Worm (Caenorhabditis elegans): ENCODE measurements around the gene F59A6.12.

The F59A6.12 gene

DNA sequence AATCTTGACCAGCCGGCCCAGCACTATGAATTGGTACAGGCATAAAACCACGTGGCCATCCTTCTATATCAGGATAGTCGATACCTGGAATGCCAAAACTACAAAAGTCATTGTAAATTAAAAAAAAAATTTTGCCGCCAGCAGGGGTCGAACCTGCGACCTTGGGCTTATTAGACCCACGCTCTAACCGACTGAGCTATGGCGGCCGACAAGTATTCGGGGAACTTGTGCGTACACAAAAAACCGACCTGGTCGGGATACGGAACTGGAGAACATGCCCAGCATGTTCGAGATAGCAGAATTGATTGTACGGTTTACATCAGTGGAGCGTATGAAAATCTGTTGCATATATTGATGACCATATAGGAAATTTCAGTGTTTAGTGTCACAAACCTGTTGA lies 45.4 kb upstream of the F59A6.12 start (continued):
- TF ChIP-seq nhr-77 (tag; optimal IDR thresholded peaks at IDR 0.05), result peak; percentile 24
- no peak for TF ChIP-seq blmp-1 (tag; optimal IDR thresholded peaks at IDR 0.05; ENCODE audit: insufficient read depth)
- peak; percentile 68 for TF ChIP-seq crh-2 (tag; optimal IDR thresholded peaks at IDR 0.05)
- TF ChIP-seq R02D3.7 (tag; optimal IDR thresholded peaks at IDR 0.05), result no peak
- no peak for TF ChIP-seq nhr-12 (tag; optimal IDR thresholded peaks at IDR 0.05)

- no peak for TF ChIP-seq Y55F3AM.14 (GFP tag; optimal IDR thresholded peaks at IDR 0.05)
- TF ChIP-seq aly-2 (tag; optimal IDR thresholded peaks at IDR 0.05), result no peak
- TF ChIP-seq nhr-129 (tag; optimal IDR thresholded peaks at IDR 0.05), result no peak
- TF ChIP-seq snpc-4 (tag; optimal IDR thresholded peaks at IDR 0.05), result no peak
- TF ChIP-seq elt-1 (tag; optimal IDR thresholded peaks at IDR 0.05), result no peak
- no peak for TF ChIP-seq peb-1 (tag; optimal IDR thresholded peaks at IDR 0.05)
- no peak for TF ChIP-seq alr-1 (tag; optimal IDR thresholded peaks at IDR 0.05)
- no peak for TF ChIP-seq skn-1 (tag; optimal IDR thresholded peaks at IDR 0.05)
- no peak for TF ChIP-seq lsy-2 (tag; optimal IDR thresholded peaks at IDR 0.05)
These were observed 44.4 kb upstream of the F59A6.12 start for ce11 chrII:5056254-5056653.

DNA sequence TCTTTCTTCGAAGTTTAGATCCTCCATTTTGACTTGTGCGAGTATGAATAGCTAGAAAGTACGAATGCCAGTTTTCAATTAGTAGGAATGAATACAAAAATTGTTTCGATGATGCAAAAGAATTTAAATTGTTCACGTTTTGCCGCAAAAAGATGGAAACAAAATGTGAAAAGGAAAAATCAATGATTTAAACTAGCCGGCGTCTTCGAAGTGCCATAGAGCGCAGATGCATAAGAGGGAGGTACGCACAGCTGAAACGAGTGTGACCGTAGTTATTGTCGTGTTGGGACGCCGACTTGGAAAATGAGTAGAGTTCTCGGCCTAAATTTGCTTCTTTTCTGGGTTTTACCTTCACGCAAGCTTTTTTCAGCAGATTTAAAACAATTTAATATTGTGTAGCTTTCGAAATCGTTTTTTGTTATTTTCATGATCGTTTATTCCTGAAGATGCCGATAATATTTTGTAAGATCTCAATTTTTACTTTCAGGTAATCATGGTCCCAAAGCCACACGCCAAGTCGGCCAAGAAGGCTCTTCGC lies 43.3 kb upstream of the F59A6.12 start, which contains the start of the genes ify-1 and rpl-22:
Gene ify-1 (minus strand): TSS at position 51 of the 538 bp plus-strand sequence.
Gene rpl-22 (plus strand): TSS at position 488 of the 538 bp plus-strand sequence.
- TF ChIP-seq nhr-25 (tag; optimal IDR thresholded peaks at IDR 0.05), result peak; percentile 95
- TF ChIP-seq egl-27 (tag; optimal IDR thresholded peaks at IDR 0.05), result peak; percentile 39
- TF ChIP-seq nhr-11 (tag; optimal IDR thresholded peaks at IDR 0.05), result peak; percentile 37
- peak; percentile 94 for TF ChIP-seq snpc-4 (tag; optimal IDR thresholded peaks at IDR 0.05)
- TF ChIP-seq fos-1 (tag; optimal IDR thresholded peaks at IDR 0.05), result peak; percentile 83
- peak; percentile 86 for TF ChIP-seq blmp-1 (tag; optimal IDR thresholded peaks at IDR 0.05; ENCODE audit: insufficient read depth)
- TF ChIP-seq nhr-77 (tag; optimal IDR thresholded peaks at IDR 0.05), result peak; percentile 76
- TF ChIP-seq crh-2 (tag; optimal IDR thresholded peaks at IDR 0.05), result peak; percentile 98
- no peak for TF ChIP-seq nhr-12 (tag; optimal IDR thresholded peaks at IDR 0.05)
- no peak for TF ChIP-seq dmd-4 (tag; optimal IDR thresholded peaks at IDR 0.05)
- TF ChIP-seq lsy-2 (tag; optimal IDR thresholded peaks at IDR 0.05), result peak; percentile 98 to 100
- peak; percentile 90 for TF ChIP-seq mab-5 (tag; optimal IDR thresholded peaks at IDR 0.05)
- TF ChIP-seq lin-13 (GFP tag; optimal IDR thresholded peaks at IDR 0.05), result peak; percentile 95
- no peak for TF ChIP-seq elt-1 (tag; optimal IDR thresholded peaks at IDR 0.05)
- peak; percentile 93 for TF ChIP-seq sem-4 (tag; optimal IDR thresholded peaks at IDR 0.05)
- TF ChIP-seq mdl-1 (tag; optimal IDR thresholded peaks at IDR 0.05), result peak in 1 of 2 experiments; percentile 51
- peak; percentile 47 for TF ChIP-seq unc-62 (GFP tag; optimal IDR thresholded peaks at IDR 0.05)
- no peak for TF ChIP-seq peb-1 (tag; optimal IDR thresholded peaks at IDR 0.05)
- TF ChIP-seq nhr-10 (tag; optimal IDR thresholded peaks at IDR 0.05), result peak; percentile 34
- peak; percentile 92 for TF ChIP-seq F13H6.1 (tag; optimal IDR thresholded peaks at IDR 0.05)
- TF ChIP-seq sma-3 (GFP tag; optimal IDR thresholded peaks at IDR 0.05), result peak; percentile 94
- TF ChIP-seq nhr-6 (tag; optimal IDR thresholded peaks at IDR 0.05), result peak; percentile 89
- peak; percentile 83 for TF ChIP-seq ZK546.5 (tag; optimal IDR thresholded peaks at IDR 0.05)
- peak; percentile 99 for TF ChIP-seq unc-55 (GFP tag; optimal IDR thresholded peaks at IDR 0.05)
- TF ChIP-seq nhr-237 (tag; optimal IDR thresholded peaks at IDR 0.05), result no peak
- no peak for TF ChIP-seq ztf-1 (GFP tag; conservative IDR thresholded peaks at IDR 0.05)
- TF ChIP-seq gmeb-1 (tag; optimal IDR thresholded peaks at IDR 0.05), result peak; percentile 95
- peak; percentile 28 for TF ChIP-seq Y55F3AM.14 (GFP tag; optimal IDR thresholded peaks at IDR 0.05)
- no peak for TF ChIP-seq lin-39 (tag; optimal IDR thresholded peaks at IDR 0.05)
- TF ChIP-seq zag-1 (tag; optimal IDR thresholded peaks at IDR 0.05), result peak; percentile 78
- peak; percentile 71 for TF ChIP-seq ceh-16 (tag; optimal IDR thresholded peaks at IDR 0.05)
- no peak for TF ChIP-seq unc-39 (tag; optimal IDR thresholded peaks at IDR 0.05)
- TF ChIP-seq nhr-23 (tag; optimal IDR thresholded peaks at IDR 0.05), result no peak
- peak; percentile 94 for TF ChIP-seq nhr-21 (tag; optimal IDR thresholded peaks at IDR 0.05)
- no peak for TF ChIP-seq elt-3 (tag; optimal IDR thresholded peaks at IDR 0.05)
- TF ChIP-seq ztf-4 (tag; optimal IDR thresholded peaks at IDR 0.05), result peak; percentile 90
- TF ChIP-seq alr-1 (tag; optimal IDR thresholded peaks at IDR 0.05), result no peak
- peak; percentile 43 for TF ChIP-seq R02D3.7 (tag; optimal IDR thresholded peaks at IDR 0.05)
- TF ChIP-seq C34F6.9 (tag; optimal IDR thresholded peaks at IDR 0.05), result peak; percentile 96
- no peak for TF ChIP-seq mbf-1 (tag; optimal IDR thresholded peaks at IDR 0.05)
- TF ChIP-seq ztf-11 (tag; optimal IDR thresholded peaks at IDR 0.05), result no peak
- no peak for TF ChIP-seq skn-1 (tag; optimal IDR thresholded peaks at IDR 0.05)
- TF ChIP-seq ama-1 (optimal IDR thresholded peaks at IDR 0.05), result peak; percentile 71
- TF ChIP-seq ceh-82 (tag; optimal IDR thresholded peaks at IDR 0.05), result peak; percentile 73
- TF ChIP-seq nhr-129 (tag; optimal IDR thresholded peaks at IDR 0.05), result peak; percentile 98
- no peak for TF ChIP-seq aly-2 (tag; optimal IDR thresholded peaks at IDR 0.05)
- TF ChIP-seq lin-11 (tag; optimal IDR thresholded peaks at IDR 0.05), result peak; percentile 96
- peak; percentile 94 for TF ChIP-seq sma-9 (GFP tag; optimal IDR thresholded peaks at IDR 0.05)
- TF ChIP-seq sma-9 (tag; optimal IDR thresholded peaks at IDR 0.05), result no peak
